Fruit fly (Drosophila melanogaster): ENCODE data around the gene CG17801.

CG17801 gene

DNA sequence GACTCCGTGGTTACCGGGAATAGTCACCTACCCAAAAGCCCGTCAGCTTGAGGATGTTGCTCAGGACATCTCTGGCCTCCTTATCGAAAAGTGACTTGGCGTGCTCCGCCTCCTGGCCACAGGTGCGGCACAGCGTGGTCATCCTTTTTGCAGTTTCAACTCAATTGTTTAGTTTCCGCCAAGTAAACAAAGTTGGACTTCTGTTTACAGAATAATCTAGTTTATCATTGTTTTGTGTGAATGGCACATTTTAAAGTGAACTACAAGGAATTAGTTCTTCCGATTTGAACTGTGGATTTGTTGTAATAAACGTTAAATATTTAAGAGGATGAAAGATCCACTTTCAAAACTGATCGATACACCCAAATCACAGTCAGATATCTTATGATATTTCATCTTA lies 3.9 kb downstream of the CG17801 start, which contains the start of gene CG17806:
TSS of gene CG17806 (minus strand) at position 236 of the 400 bp plus-strand sequence.
- TF ChIP-seq CG8478 (optimal IDR thresholded peaks at IDR 0.05) = no peak
- TF ChIP-seq CTCF (optimal IDR thresholded peaks at IDR 0.05) = no peak

DNA sequence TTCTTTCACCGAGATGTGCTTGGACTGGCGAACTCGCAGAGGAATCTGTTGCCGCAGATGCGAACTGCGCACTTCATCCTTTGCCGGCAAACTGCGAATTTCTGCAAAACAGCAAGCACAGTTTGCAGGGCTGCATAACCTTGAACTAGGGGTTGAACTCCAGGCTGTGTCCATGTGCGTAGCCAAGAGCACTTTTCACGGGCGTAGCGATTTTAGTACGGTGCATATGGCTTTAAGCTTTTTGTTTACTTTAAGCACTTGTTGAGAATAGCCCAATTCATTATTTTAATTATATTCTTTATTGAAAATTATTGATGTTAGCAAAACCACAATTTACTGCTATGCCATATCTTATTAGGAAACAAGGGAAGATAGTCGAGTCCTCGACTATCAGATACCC lies 5.6 kb downstream of the CG17801 start, which contains the start of gene CG17803:
TSS of gene CG17803 (minus strand) at position 249 of the 400 bp plus-strand sequence.
- TF ChIP-seq CG8478 (optimal IDR thresholded peaks at IDR 0.05) = no peak
- no peak for TF ChIP-seq CTCF (optimal IDR thresholded peaks at IDR 0.05)

DNA sequence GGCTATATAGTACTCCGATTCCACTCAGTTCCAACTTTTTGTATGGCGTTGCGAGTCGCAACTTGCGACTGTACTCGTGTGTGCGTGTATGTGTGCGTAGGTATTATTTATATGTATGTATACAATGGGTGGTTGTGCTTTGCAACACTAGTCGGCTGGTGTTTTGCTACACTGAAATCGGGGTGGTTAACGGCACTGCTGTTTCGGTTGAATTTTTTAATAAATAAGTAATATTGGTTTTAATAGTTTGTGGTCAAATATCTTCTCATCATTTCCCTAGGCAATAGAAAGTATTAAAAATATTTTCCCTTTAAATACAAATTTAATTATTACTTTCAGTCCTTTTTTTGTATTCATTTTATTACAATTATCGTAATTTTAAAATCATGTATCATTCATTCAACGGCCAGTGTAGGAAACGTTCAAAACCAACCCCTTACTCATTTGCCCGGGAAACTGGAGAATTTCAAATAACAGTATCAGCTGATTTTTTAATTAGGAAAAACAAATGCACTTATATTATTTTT lies 8.6 kb downstream of the CG17801 start, which contains the start of gene CG7379:
TSS of gene CG7379 (minus strand) at position 94 of the 527 bp plus-strand sequence.
- TF ChIP-seq CTCF (optimal IDR thresholded peaks at IDR 0.05) (no peak), CG8478 (optimal IDR thresholded peaks at IDR 0.05) (no peak)

DNA sequence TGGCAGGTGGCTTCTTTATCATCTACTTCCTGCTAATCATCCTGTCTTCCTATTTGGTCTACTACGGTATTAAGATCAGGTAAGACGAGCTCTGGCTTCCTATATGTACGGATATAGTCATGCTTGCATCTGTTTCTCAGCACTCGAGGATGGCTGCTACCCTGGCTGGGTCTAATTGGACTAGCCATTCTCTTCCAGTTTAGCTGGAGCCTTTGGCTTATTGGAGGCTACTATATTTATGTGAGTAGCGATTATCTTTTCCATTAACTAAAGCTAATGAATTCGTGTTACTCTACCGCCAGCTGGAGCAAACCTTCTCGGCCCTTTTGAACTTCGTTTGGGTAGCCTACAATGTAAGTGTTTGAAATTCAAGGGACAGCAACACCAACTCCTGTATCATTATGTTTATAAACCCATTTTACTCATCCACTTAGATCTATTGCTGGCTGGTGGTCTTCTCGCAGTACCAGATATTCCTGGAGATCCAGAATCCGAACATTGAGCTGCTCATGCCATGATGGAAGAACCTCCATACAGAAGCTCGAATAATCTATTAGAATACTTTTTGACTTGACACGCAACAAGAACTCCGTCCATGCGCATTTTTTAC lies 11.2 kb downstream of the CG17801 start:
- no peak for TF ChIP-seq CG8478 (optimal IDR thresholded peaks at IDR 0.05)
- no peak for TF ChIP-seq CTCF (optimal IDR thresholded peaks at IDR 0.05)

DNA sequence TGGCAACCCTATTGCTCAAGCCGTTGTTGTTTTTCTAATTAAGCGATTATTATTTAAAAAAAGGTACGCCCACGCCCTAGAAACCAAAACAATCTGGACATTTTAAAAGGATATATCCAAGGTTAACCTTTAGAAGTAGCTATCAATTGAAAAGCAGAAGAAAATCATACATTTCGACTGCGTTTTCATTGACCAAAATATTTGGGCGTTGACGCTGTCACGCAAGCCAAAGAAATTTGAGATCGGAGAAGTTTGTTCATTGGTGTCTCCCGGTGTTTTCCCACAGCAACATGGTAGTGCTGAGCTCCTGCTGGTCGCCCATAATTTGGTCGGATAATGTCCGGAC lies 11.8 kb downstream of the CG17801 start, which contains the start of gene pasi1:
TSS of gene pasi1 (plus strand) at position 1 of the 346 bp plus-strand sequence.
- TF ChIP-seq CG8478 (optimal IDR thresholded peaks at IDR 0.05) (no peak), CTCF (optimal IDR thresholded peaks at IDR 0.05) (no peak)

DNA sequence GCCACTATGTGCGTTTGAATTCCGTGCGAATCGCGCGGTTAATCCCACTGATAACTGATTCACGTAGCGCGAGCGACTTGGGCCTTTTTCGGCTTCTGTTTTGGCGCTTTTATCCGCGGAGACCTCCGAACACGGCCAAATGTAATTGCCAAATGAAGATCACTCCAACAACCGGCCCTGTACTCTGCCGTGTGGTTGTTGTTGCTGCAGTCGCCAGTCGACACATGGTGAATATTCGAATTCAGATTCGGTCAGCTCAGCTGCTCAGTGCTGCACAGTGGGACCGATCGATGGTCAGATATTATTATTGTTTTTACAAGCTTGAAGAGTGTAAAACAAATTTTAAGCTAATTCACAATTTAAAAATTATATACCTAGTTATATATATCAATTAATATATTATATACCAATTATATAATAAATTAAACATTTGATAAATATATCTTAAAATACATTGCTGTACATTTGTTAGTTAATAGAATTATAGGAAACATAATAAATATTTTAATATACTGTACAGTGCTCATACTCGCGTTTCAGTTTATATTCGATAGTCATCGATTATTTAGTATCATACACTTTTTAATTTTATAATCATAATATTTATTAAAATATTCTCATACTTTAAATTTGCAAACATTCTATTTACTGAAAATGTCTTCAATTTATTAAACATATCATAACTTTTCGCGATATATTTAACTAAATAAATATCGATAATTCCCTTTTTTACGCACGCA lies 12.4 kb downstream of the CG17801 start, which contains the start of gene CG43102:
TSS of gene CG43102 (minus strand) at position 156 of the 740 bp plus-strand sequence.
- TF ChIP-seq CTCF (optimal IDR thresholded peaks at IDR 0.05) (no peak), CG8478 (optimal IDR thresholded peaks at IDR 0.05) (no peak)

DNA sequence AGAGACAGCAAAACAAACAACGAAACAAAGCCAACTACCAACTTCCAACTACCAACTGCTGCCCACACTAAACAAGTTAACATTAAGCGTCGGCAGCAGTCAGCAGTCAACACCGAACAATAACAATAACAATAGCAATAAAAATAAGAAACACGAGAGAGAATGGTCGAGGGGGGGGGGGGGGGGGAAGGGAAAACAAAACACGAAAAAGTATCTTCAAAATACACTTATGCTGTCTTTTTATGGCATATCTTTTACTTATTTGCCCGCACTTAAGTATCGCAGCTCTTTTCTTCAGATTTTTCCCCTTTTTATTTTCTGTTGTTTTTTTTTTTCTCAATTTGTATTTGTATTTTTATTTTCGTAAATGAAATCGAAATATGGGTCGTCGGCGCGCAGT lies 13.6 kb downstream of the CG17801 start:
- TF ChIP-seq CTCF (optimal IDR thresholded peaks at IDR 0.05) = no peak

DNA sequence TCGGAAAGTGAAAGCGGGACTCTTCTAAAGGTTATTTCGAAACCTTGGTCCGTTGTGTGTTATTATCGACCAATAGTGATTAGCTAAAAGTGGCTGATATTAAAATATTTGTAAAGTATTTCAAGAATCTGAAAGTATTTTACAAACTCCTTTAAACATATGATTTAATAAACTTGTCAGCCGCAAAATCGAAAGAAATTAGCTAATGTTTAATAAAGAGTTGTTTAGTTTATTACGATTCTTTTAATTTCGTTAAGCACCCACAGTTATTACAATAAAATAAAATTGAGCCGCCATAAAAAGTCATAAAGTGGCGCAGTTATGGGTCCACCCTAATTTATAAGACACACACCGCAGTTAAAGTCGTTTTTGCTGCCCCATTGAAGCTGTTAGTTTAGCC lies 16.9 kb downstream of the CG17801 start:
- TF ChIP-seq CG8478 (optimal IDR thresholded peaks at IDR 0.05) (no peak), CTCF (optimal IDR thresholded peaks at IDR 0.05) (no peak)

DNA sequence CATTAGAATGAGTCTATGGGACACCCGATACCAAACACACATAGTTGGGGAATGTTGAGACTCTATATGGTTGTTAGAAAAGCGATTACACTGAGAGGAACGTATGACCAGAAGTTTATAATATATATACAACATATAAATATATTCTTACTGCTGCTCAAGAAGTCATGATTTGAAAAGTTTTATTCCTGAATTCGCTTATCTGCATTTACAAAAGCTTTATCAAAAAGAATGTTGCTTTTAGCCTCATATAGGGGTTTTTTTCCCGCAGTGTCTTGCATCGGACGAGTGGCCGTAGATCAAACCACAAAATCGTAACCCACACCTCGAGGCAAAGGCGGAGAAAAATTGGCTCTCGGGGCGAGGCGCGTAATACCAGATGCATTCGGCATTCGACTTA lies 19.1 kb downstream of the CG17801 start:
- no peak for TF ChIP-seq CTCF (optimal IDR thresholded peaks at IDR 0.05)

DNA sequence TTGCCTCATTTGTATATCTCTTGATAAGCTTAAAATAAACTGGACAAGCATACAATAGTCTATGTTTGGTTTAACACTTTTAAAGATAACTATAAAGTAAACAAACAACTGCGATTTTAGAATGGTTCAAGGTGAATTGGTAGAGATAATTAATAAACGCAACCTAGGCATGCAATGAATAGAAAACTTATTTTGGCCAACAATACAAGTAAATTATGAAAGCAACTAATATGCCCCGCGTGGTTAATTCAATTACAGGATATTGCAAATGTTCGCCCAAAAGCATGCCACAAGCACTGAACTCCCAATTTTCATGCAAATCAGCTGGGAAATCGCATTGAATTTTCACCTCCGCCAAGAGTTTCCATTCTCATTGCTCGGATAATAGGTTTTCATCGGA lies 22.7 kb downstream of the CG17801 start:
- TF ChIP-seq CTCF (optimal IDR thresholded peaks at IDR 0.05) = no peak
- no peak for TF ChIP-seq CG8478 (optimal IDR thresholded peaks at IDR 0.05)

DNA sequence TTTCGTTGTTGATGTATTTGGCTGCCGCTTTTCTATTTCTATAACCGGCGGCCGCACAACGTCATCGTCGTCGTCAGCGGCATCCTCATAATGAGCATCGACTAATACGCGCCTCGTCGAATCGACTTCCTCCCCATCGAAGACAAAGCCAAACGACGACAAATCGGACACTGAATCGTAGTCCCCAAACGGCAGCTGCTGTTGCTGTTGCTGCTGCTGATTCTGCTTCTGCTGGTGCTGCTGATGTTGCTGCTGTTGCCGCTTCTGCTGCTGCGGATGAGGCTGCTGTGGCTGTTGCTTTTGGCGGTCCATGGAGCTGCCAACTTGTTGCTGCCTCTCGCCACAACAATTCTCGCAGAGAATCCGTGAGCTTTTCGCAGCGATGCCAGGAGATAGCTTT lies 23.7 kb downstream of the CG17801 start:
- TF ChIP-seq CTCF (optimal IDR thresholded peaks at IDR 0.05) (no peak), CG8478 (optimal IDR thresholded peaks at IDR 0.05) (no peak)

DNA sequence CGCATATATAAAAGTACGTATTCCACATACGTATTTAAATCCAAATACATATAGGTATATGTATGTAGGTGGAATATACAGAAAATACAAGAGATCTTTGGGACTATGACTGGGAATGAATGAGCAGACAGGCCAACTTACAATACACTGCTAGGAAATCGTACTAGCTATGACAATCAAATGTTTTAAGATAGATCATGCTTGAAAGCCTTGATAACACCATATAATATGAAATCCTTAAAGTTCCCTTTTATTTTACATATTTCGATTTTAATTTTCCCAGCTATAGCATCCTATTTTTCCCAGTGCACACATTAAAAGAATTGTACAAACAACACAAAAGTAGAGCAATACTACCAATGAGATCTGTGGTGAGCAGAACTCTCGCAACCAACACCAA lies 25.5 kb downstream of the CG17801 start:
- TF ChIP-seq CG8478 (optimal IDR thresholded peaks at IDR 0.05) = no peak
- no peak for TF ChIP-seq CTCF (optimal IDR thresholded peaks at IDR 0.05)

DNA sequence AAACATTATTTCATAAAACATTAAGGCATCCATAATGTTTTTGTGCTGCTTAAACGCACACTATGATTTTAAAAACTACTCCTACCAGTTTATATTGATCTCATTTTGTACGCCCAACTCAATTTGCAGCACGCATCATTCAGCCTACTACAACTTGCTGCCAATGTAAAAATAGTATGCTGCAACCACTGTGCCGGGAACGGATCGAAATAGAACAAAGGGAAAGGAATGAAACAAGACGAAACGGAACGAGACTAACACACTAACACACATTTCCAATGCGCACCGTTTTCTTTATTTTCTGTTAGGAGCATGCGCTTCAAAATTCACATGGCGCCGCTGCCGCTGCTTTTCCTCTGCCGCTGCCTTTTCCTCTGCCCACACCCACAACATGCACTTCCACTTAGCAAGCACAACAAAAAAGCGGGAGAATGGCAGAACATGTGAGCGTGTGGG lies 29.9 kb downstream of the CG17801 start:
- TF ChIP-seq CG8478 (optimal IDR thresholded peaks at IDR 0.05) (no peak), CTCF (optimal IDR thresholded peaks at IDR 0.05) (no peak)

DNA sequence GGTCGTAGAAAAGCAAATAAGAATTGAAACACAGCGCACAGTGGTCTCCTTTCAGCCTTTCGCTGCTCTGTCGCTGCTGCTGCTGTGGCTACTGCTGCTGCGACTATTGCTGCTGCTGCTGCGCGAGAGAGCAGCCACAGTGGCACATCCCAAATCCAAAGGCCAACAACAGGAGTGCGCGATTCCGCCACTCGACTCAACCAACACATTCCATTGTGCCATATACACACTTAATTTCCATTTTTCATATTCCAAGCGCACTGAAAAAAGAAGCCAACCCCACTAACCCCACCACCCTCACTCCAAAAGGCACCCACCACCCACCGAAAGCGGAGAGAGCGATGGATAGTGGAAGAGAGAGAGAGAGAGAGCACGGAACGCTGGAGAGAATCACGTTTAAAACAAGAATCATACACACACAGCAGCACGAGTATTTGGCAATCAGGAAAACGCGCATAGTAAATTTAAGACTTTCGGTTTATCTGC lies 30.7 kb downstream of the CG17801 start:
- TF ChIP-seq CG8478 (optimal IDR thresholded peaks at IDR 0.05) (no peak), CTCF (optimal IDR thresholded peaks at IDR 0.05) (no peak)

DNA sequence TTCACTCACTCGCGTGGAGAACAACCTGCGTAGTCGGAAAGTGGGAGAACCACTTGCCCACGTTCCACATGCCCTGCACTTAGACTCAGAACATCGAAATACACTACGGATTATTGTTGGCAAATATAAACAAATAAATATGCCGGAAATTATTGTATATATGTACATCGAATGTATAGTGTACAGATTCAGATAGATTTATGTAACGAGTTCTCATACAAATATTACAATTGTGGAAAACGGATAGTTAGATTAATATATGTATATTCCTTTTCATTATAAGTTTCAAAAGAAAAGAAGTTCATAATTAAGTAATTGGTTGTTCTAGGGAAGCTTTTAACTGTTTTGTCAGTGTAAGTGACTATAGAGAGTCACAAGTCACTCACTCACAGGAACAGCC lies 32.3 kb downstream of the CG17801 start:
- no peak for TF ChIP-seq CTCF (optimal IDR thresholded peaks at IDR 0.05)
- no peak for TF ChIP-seq CG8478 (optimal IDR thresholded peaks at IDR 0.05)

DNA sequence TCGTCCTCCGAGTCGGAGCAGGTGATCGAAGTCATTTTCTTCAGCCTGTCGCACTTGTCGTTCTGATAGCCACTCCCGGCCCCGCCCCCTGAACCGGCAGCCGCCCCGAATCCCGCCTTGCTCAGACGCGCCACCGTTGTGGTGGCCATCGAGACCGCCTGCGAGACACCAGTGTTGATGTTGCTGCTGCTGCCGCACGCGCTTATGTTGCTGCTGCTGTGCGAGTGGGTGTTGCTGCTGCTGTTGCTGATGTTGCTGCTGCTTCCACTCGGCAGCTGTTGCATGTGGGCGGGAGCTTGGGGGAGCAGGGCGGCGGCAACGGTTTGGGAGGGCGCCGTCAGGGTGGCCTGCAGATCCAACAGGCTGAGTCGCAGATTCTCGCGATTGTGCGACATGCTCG lies 33.0 kb downstream of the CG17801 start:
- TF ChIP-seq CG8478 (optimal IDR thresholded peaks at IDR 0.05) (no peak), CTCF (optimal IDR thresholded peaks at IDR 0.05) (no peak)

Measured in S2 (cell line).